Fruit fly (Drosophila melanogaster) whole organism, embryonic: ENCODE data around the gene cactin.

Experiments
- CG10147 ChIP-seq: fragments of 200-800 bp; sonication (Bioruptor generic); optimal IDR thresholded peaks from 2 replicates; lab custom pipeline; 2019; ENCODE audit warnings: missing biosample characterization, mild to moderate bottlenecking, missing genetic modification characterization, moderate library complexity
- CG10267 ChIP-seq: fragments of 200-800 bp; sonication (Bioruptor generic); optimal IDR thresholded peaks from 2 replicates; lab custom pipeline; 2018; ENCODE audit warnings: missing biosample characterization, mild to moderate bottlenecking, missing genetic modification characterization, moderate library complexity
- CG10366 ChIP-seq: fragments of 200-800 bp; sonication (Bioruptor generic); IDR thresholded peaks from 2 replicates; pipeline ENCODE4 v1.3.6; 2022; ENCODE audit warnings: missing biosample characterization, missing genetic modification characterization
- CG11093 ChIP-seq: fragments of 200-800 bp; sonication (Bioruptor generic); IDR thresholded peaks from 3 replicates; pipeline ENCODE4 v1.3.6; 2022; ENCODE audit warnings: missing biosample characterization, missing genetic modification characterization
- CG12155 ChIP-seq: fragments of 200-800 bp; sonication (Bioruptor generic); optimal IDR thresholded peaks from 3 replicates; lab custom pipeline; 2016; ENCODE audit warnings: missing biosample characterization, missing genetic modification characterization
- CG12236 ChIP-seq: fragments of 200-800 bp; sonication (Bioruptor generic); optimal IDR thresholded peaks from 2 replicates; lab custom pipeline; 2016; ENCODE audit warnings: missing biosample characterization, missing genetic modification characterization
- CG14860 ChIP-seq: fragments of 200-800 bp; sonication (Bioruptor generic); IDR thresholded peaks from 3 replicates; pipeline ENCODE4 v1.3.6; 2022; ENCODE audit warnings: missing biosample characterization, missing genetic modification characterization; ENCODE audit not compliant: partially characterized antibody
- CG18262 ChIP-seq: fragments of 200-800 bp; optimal IDR thresholded peaks from 3 replicates; lab custom pipeline; 2019; ENCODE audit warnings: missing biosample characterization, mild to moderate bottlenecking, missing genetic modification characterization, moderate library complexity
- CG31388 ChIP-seq: fragments of 200-800 bp; sonication (Bioruptor generic); optimal IDR thresholded peaks from 2 replicates; lab custom pipeline; 2016; ENCODE audit warnings: missing biosample characterization, missing genetic modification characterization
- CG3281 ChIP-seq: fragments of 200-800 bp; sonication (Bioruptor generic); optimal IDR thresholded peaks from 3 replicates; lab custom pipeline; 2017; ENCODE audit warnings: missing biosample characterization, mild to moderate bottlenecking, missing genetic modification characterization
- CG3847 ChIP-seq: fragments of 200-800 bp; sonication (Bioruptor generic); IDR thresholded peaks from 2 replicates; pipeline ENCODE4 v1.3.6; 2022; ENCODE audit warnings: missing biosample characterization, missing genetic modification characterization
- CG42726 ChIP-seq: fragments of 200-800 bp; sonication (Bioruptor generic); IDR thresholded peaks from 2 replicates; pipeline ENCODE4 v1.3.6; 2022; ENCODE audit warnings: missing biosample characterization, missing genetic modification characterization; ENCODE audit not compliant: partially characterized antibody
- CG4854 ChIP-seq: fragments of 200-800 bp; sonication (Bioruptor generic); optimal IDR thresholded peaks from 2 replicates; lab custom pipeline; 2016; ENCODE audit warnings: missing biosample characterization, missing genetic modification characterization, inconsistent platforms
- CG5245 ChIP-seq: fragments of 200-800 bp; sonication (Bioruptor generic); optimal IDR thresholded peaks from 3 replicates; lab custom pipeline; 2016; ENCODE audit warnings: missing biosample characterization, missing genetic modification characterization
- CG6254 ChIP-seq: fragments of 200-800 bp; sonication (Bioruptor generic); optimal IDR thresholded peaks from 3 replicates; lab custom pipeline; 2017; ENCODE audit warnings: mild to moderate bottlenecking, missing biosample characterization, missing genetic modification reagents, missing genetic modification characterization
- CG7271 ChIP-seq: fragments of 200-800 bp; sonication (Bioruptor generic); optimal IDR thresholded peaks from 2 replicates; lab custom pipeline; 2018; ENCODE audit warnings: missing biosample characterization, mild to moderate bottlenecking, missing genetic modification characterization, moderate library complexity
- CG8388 ChIP-seq: fragments of 200-800 bp; sonication (Bioruptor generic); optimal IDR thresholded peaks from 2 replicates; lab custom pipeline; 2019; ENCODE audit warnings: missing biosample characterization, mild to moderate bottlenecking, missing genetic modification characterization, moderate library complexity
- CG9727 ChIP-seq: fragments of 200-800 bp; sonication (Bioruptor generic); optimal IDR thresholded peaks from 3 replicates; lab custom pipeline; 2017; ENCODE audit warnings: missing biosample characterization, mild to moderate bottlenecking, missing genetic modification characterization
- D ChIP-seq, 2 experiments: fragments of 200-800 bp in 1 of 2; fragments of >200 bp in 1 of 2; sonication (Bioruptor generic) in 1 of 2; optimal IDR thresholded peaks; 2 replicates in 1 of 2; 3 replicates in 1 of 2; lab custom pipeline; 2017; ENCODE audit warnings: mild to moderate bottlenecking in 1 of 2, missing biosample characterization in 1 of 2, missing genetic modification characterization in 1 of 2, missing genetic modification reagents in 1 of 2
- D19A ChIP-seq: fragments of 200-800 bp; optimal IDR thresholded peaks from 3 replicates; lab custom pipeline; 2019; ENCODE audit warnings: missing biosample characterization, mild to moderate bottlenecking, missing genetic modification characterization, moderate library complexity
- Dek ChIP-seq: fragments of 200-800 bp; sonication (Bioruptor generic); optimal IDR thresholded peaks from 3 replicates; lab custom pipeline; 2019; ENCODE audit warnings: missing biosample characterization, mild to moderate bottlenecking, missing genetic modification characterization, moderate library complexity
- Doc2 ChIP-seq: fragments of 200-800 bp; sonication (Bioruptor generic); IDR thresholded peaks from 2 replicates; pipeline ENCODE4 v1.3.6; 2022; ENCODE audit warnings: missing biosample characterization, missing genetic modification characterization
- Drgx ChIP-seq: fragments of 200-800 bp; sonication (Bioruptor generic); IDR thresholded peaks from 2 replicates; pipeline ENCODE4 v1.3.6; 2022; ENCODE audit warnings: missing biosample characterization, missing genetic modification characterization
- Hmx ChIP-seq: fragments of 200-800 bp; sonication (Bioruptor generic); optimal IDR thresholded peaks from 2 replicates; lab custom pipeline; 2016; ENCODE audit warnings: missing biosample characterization, missing genetic modification characterization
- Nf-YA ChIP-seq: fragments of 200-800 bp; sonication (Bioruptor generic); IDR thresholded peaks from 2 replicates; pipeline ENCODE4 v1.3.6; 2022; ENCODE audit warnings: missing biosample characterization, missing genetic modification characterization
- Oaz ChIP-seq: fragments of 200-800 bp; sonication (Bioruptor generic); IDR thresholded peaks from 2 replicates; pipeline ENCODE4 v1.3.6; 2022; ENCODE audit warnings: missing biosample characterization, missing genetic modification characterization
- PHDP ChIP-seq: fragments of 200-800 bp; sonication (Bioruptor generic); optimal IDR thresholded peaks from 3 replicates; lab custom pipeline; 2018; ENCODE audit warnings: missing biosample characterization, mild to moderate bottlenecking, missing genetic modification characterization, moderate library complexity
- Rfx ChIP-seq: fragments of 200-800 bp; sonication (Bioruptor generic); IDR thresholded peaks from 2 replicates; pipeline ENCODE4 v1.3.6; 2022; ENCODE audit warnings: missing biosample characterization, missing genetic modification characterization
- Sry-δ ChIP-seq: fragments of 200-800 bp; sonication (Bioruptor generic); optimal IDR thresholded peaks from 2 replicates; lab custom pipeline; 2016; ENCODE audit warnings: missing biosample characterization, missing genetic modification characterization
- Vsx1 ChIP-seq: fragments of 200-800 bp; sonication (Bioruptor generic); optimal IDR thresholded peaks from 2 replicates; lab custom pipeline; 2017; ENCODE audit warnings: missing biosample characterization, mild to moderate bottlenecking, missing genetic modification characterization, missing genetic modification reagents
- aop ChIP-seq: fragments of 200-800 bp; sonication (Bioruptor generic); IDR thresholded peaks from 2 replicates; pipeline ENCODE4 v1.3.6; 2022; ENCODE audit warnings: missing biosample characterization, missing genetic modification characterization
- chif ChIP-seq, 2 experiments: fragments of 200-800 bp; sonication (Bioruptor generic); optimal IDR thresholded peaks; 3 replicates each; lab custom pipeline; 2016; ENCODE audit warnings: missing biosample characterization in 2 of 2, missing genetic modification characterization in 2 of 2
- chm ChIP-seq: fragments of 200-800 bp; sonication (Bioruptor generic); IDR thresholded peaks from 2 replicates; pipeline ENCODE4 v1.3.6; 2022; ENCODE audit warnings: missing biosample characterization, missing genetic modification characterization
- fd96Cb ChIP-seq: fragments of 200-800 bp; sonication (Bioruptor generic); optimal IDR thresholded peaks from 2 replicates; lab custom pipeline; 2018; ENCODE audit warnings: missing biosample characterization, mild to moderate bottlenecking, missing genetic modification characterization, moderate library complexity
- gfzf ChIP-seq: fragments of 200-800 bp; sonication (Bioruptor generic); optimal IDR thresholded peaks from 2 replicates; lab custom pipeline; 2016; ENCODE audit warnings: missing biosample characterization, mild to moderate bottlenecking, missing genetic modification characterization, moderate library complexity
- gro ChIP-seq: fragments of 200-800 bp; sonication (Bioruptor generic); optimal IDR thresholded peaks from 2 replicates; lab custom pipeline; 2016; ENCODE audit warnings: missing biosample characterization, missing genetic modification characterization
- h ChIP-seq: fragments of >200 bp; optimal IDR thresholded peaks from 2 replicates; lab custom pipeline; 2017
- nerfin-1 ChIP-seq: fragments of 200-800 bp; sonication (Bioruptor generic); optimal IDR thresholded peaks from 3 replicates; lab custom pipeline; 2019; ENCODE audit warnings: missing biosample characterization, mild to moderate bottlenecking, missing genetic modification characterization, moderate library complexity
- pho ChIP-seq: fragments of 200-800 bp; sonication (Bioruptor generic); optimal IDR thresholded peaks from 2 replicates; lab custom pipeline; 2016; ENCODE audit warnings: missing biosample characterization, missing genetic modification characterization
- salm ChIP-seq: fragments of 200-800 bp; sonication (Bioruptor generic); optimal IDR thresholded peaks from 2 replicates; lab custom pipeline; 2018; ENCODE audit warnings: missing biosample characterization, mild to moderate bottlenecking, missing genetic modification characterization
- sc ChIP-seq, 3 experiments: fragments of >200 bp in 2 of 3; fragments of 200-800 bp in 1 of 3; sonication (Bioruptor generic) in 1 of 3; optimal IDR thresholded peaks; 2 replicates in 2 of 3; 3 replicates in 1 of 3; lab custom pipeline; 2017; ENCODE audit warnings: mild to moderate bottlenecking in 1 of 3, missing biosample characterization in 1 of 3, missing genetic modification characterization in 1 of 3, missing genetic modification reagents in 1 of 3
- seq ChIP-seq: fragments of 200-800 bp; sonication (Bioruptor generic); IDR thresholded peaks from 2 replicates; pipeline ENCODE4 v1.3.6; 2022; ENCODE audit warnings: missing biosample characterization, missing genetic modification characterization
- sqz ChIP-seq: fragments of 200-800 bp; sonication (Bioruptor generic); optimal IDR thresholded peaks from 3 replicates; lab custom pipeline; 2018; ENCODE audit warnings: missing biosample characterization, mild to moderate bottlenecking, missing genetic modification characterization
- stc ChIP-seq: fragments of 200-800 bp; sonication (Bioruptor generic); IDR thresholded peaks from 2 replicates; pipeline ENCODE4 v1.3.6; 2022; ENCODE audit warnings: missing biosample characterization, missing genetic modification characterization
- stwl ChIP-seq: fragments of 200-800 bp; sonication (Bioruptor generic); optimal IDR thresholded peaks from 3 replicates; lab custom pipeline; 2018; ENCODE audit warnings: missing biosample characterization, mild to moderate bottlenecking, missing genetic modification characterization, moderate library complexity
- tin ChIP-seq: fragments of 200-800 bp; sonication (Bioruptor generic); optimal IDR thresholded peaks from 3 replicates; lab custom pipeline; 2016; ENCODE audit warnings: missing biosample characterization, missing genetic modification characterization
- tio ChIP-seq: fragments of 200-800 bp; sonication (Bioruptor generic); optimal IDR thresholded peaks from 2 replicates; lab custom pipeline; 2017; ENCODE audit warnings: missing biosample characterization, missing genetic modification characterization, inconsistent platforms
- trem ChIP-seq: fragments of 200-800 bp; optimal IDR thresholded peaks from 3 replicates; lab custom pipeline; 2019; ENCODE audit warnings: missing biosample characterization, mild to moderate bottlenecking, missing genetic modification characterization, moderate library complexity
- tup ChIP-seq: fragments of 200-800 bp; sonication (Bioruptor generic); optimal IDR thresholded peaks from 2 replicates; lab custom pipeline; 2016; ENCODE audit warnings: missing biosample characterization, mild to moderate bottlenecking, missing genetic modification characterization, moderate library complexity
- zen ChIP-seq: fragments of 200-800 bp; sonication (Bioruptor generic); optimal IDR thresholded peaks from 3 replicates; lab custom pipeline; 2018; ENCODE audit warnings: missing biosample characterization, mild to moderate bottlenecking, missing genetic modification characterization, moderate library complexity
- zfh2 ChIP-seq: fragments of 200-800 bp; sonication (Bioruptor generic); optimal IDR thresholded peaks from 2 replicates; lab custom pipeline; 2016; ENCODE audit warnings: missing biosample characterization, missing genetic modification characterization

The cactin gene

dm6 chrX:20423747-20424165, at the start of gene cactin, which contains the start of gene Pp4-19C (continued):
- TF ChIP-seq tup: no peak
- TF ChIP-seq CG5245 (GFP tag; lab: Kevin White, UChicago): no peak
- TF ChIP-seq Oaz (GFP tag; lab: Robert Waterston, UW): no peak
- peak; percentile 59 for TF ChIP-seq stwl (tag; lab: Kevin White, UChicago)
- TF ChIP-seq gro (GFP tag; lab: Kevin White, UChicago): no peak
- TF ChIP-seq Rfx: peak; percentile 30; the same call in 1 of the 2 replicates
- TF ChIP-seq CG7271 (tag; lab: Kevin White, UChicago): no peak
- TF ChIP-seq CG10366 (GFP tag; lab: Robert Waterston, UW): no peak
- no peak for TF ChIP-seq CG11093 (GFP tag; lab: Robert Waterston, UW)
- no peak for TF ChIP-seq CG10147 (GFP tag; lab: Kevin White, UChicago)
- TF ChIP-seq CG42726 (GFP tag; lab: Robert Waterston, UW): peak; percentile 61; the same call in 1 of the 2 replicates
- TF ChIP-seq CG3847 (GFP tag; lab: Robert Waterston, UW): peak; percentile 15; the same call in 1 of the 2 replicates
- TF ChIP-seq nerfin-1 (tag; lab: Kevin White, UChicago): no peak
- TF ChIP-seq CG10267 (tag; lab: Kevin White, UChicago): peak; percentile 24
- peak; percentile 90 for TF ChIP-seq Sry-δ
- TF ChIP-seq CG6254: no peak
- TF ChIP-seq trem: peak; percentile 75
- peak; percentile 17 for TF ChIP-seq gfzf (GFP tag; lab: Kevin White, UChicago)
- no peak for TF ChIP-seq Dek (tag; lab: Kevin White, UChicago)
- no peak for TF ChIP-seq D19A (tag; lab: Kevin White, UChicago)
- TF ChIP-seq zfh2 (GFP tag; lab: Kevin White, UChicago): peak; percentile 35
- TF ChIP-seq CG12236 (GFP tag; lab: Kevin White, UChicago): no peak
- TF ChIP-seq CG31388: no peak
- TF ChIP-seq sqz (GFP tag; lab: Kevin White, UChicago): no peak
- no peak for TF ChIP-seq tin (GFP tag; lab: Kevin White, UChicago)
- TF ChIP-seq CG9727 (GFP tag; lab: Kevin White, UChicago): no peak
- no peak for TF ChIP-seq Nf-YA
- no peak for TF ChIP-seq sc (optimal IDR thresholded peaks at IDR 0.05; lab: Kevin White, UChicago)
- TF ChIP-seq sc (GFP tag; optimal IDR thresholded peaks at IDR 0.05; lab: Kevin White, UChicago): no peak
- TF ChIP-seq h (lab: Kevin White, UChicago): no peak
- TF ChIP-seq pho (GFP tag; lab: Kevin White, UChicago): peak; percentile 19
- no peak for TF ChIP-seq Doc2 (GFP tag; lab: Robert Waterston, UW)
- no peak for TF ChIP-seq CG4854 (GFP tag; lab: Kevin White, UChicago)
- no peak for TF ChIP-seq tio (GFP tag; lab: Kevin White, UChicago)
- TF ChIP-seq PHDP: no peak
- peak; percentile 94 for TF ChIP-seq CG14860 (GFP tag; lab: Robert Waterston, UW)
- TF ChIP-seq Drgx: no peak
- TF ChIP-seq stc (GFP tag; lab: Robert Waterston, UW): no peak
- no peak for TF ChIP-seq D (optimal IDR thresholded peaks at IDR 0.05; lab: Kevin White, UChicago)
- TF ChIP-seq D (GFP tag; optimal IDR thresholded peaks at IDR 0.05; lab: Kevin White, UChicago): no peak
- TF ChIP-seq chif (GFP tag; optimal IDR thresholded peaks at IDR 0.05; lab: Kevin White, UChicago): peak in 1 of 2 experiments; percentile 21
- no peak for TF ChIP-seq chm (GFP tag; lab: Robert Waterston, UW)
- TF ChIP-seq zen (tag; lab: Kevin White, UChicago): peak; percentile 53
- no peak for TF ChIP-seq Vsx1 (GFP tag; lab: Kevin White, UChicago)
- no peak for TF ChIP-seq aop (GFP tag; lab: Robert Waterston, UW)
- no peak for TF ChIP-seq Hmx (GFP tag; lab: Kevin White, UChicago)
- no peak for TF ChIP-seq CG18262
- TF ChIP-seq seq: no peak
- peak; percentile 15 for TF ChIP-seq CG12155 (GFP tag; lab: Kevin White, UChicago)
- no peak for TF ChIP-seq CG8388 (GFP tag; lab: Kevin White, UChicago)
- TF ChIP-seq fd96Cb (tag; lab: Kevin White, UChicago): no peak
- TF ChIP-seq CG3281: no peak
- no peak for TF ChIP-seq salm (tag; lab: Kevin White, UChicago)
